Worm (Caenorhabditis elegans): ENCODE measurements around the gene F28H7.2.
A peak's percentile ranks its signal among the peaks of the same experiment; 100 is the strongest.

- no peak for TF ChIP-seq him-1 (tag; optimal IDR thresholded peaks at IDR 0.05)
- no peak for TF ChIP-seq tbp1 (GFP tag; optimal IDR thresholded peaks at IDR 0.05)
- no peak for TF ChIP-seq chd-7 (tag; optimal IDR thresholded peaks at IDR 0.05)
- TF ChIP-seq nhr-80 (tag; optimal IDR thresholded peaks at IDR 0.05): peak; percentile 86
- no peak for TF ChIP-seq B0035.1 (tag; optimal IDR thresholded peaks at IDR 0.05)
- no peak for TF ChIP-seq F49E8.2 (tag; optimal IDR thresholded peaks at IDR 0.05; ENCODE audit: insufficient read depth)
- no peak for TF ChIP-seq mes-4 (tag; optimal IDR thresholded peaks at IDR 0.05)
- no peak for TF ChIP-seq F57C9.4 (tag; optimal IDR thresholded peaks at IDR 0.05)
- no peak for TF ChIP-seq T07F8.4 (tag; optimal IDR thresholded peaks at IDR 0.05)
- TF ChIP-seq nhr-90 (tag; optimal IDR thresholded peaks at IDR 0.05): no peak
- no peak for TF ChIP-seq ccch-3 (GFP tag; optimal IDR thresholded peaks at IDR 0.05)
- TF ChIP-seq ztf-22 (GFP tag; optimal IDR thresholded peaks at IDR 0.05): no peak
- no peak for TF ChIP-seq K11D2.4 (GFP tag; IDR thresholded peaks at IDR 0.05)
Observed at ce11 chrV:10726691-10727090, 21.0 kb upstream of the F28H7.2 start.
